Fruit fly (Drosophila melanogaster) Kc167 (cell line): ENCODE results near the gene CG13699.

Experiments used
- Myc ChIP-seq: fragments of >200 bp; optimal IDR thresholded peaks from 2 replicates; lab custom pipeline; 2017; ENCODE audit warnings: missing external identifiers
- Sin3A ChIP-seq: fragments of >200 bp; optimal IDR thresholded peaks from 2 replicates; lab custom pipeline; 2018; ENCODE audit warnings: missing external identifiers
- h ChIP-seq: fragments of >200 bp; optimal IDR thresholded peaks from 3 replicates; lab custom pipeline; 2018; ENCODE audit warnings: missing external identifiers
- insv ChIP-seq: fragments of >200 bp; optimal IDR thresholded peaks from 3 replicates; lab custom pipeline; 2018; ENCODE audit warnings: missing external identifiers
- psq ChIP-seq: fragments of >200 bp; optimal IDR thresholded peaks from 2 replicates; lab custom pipeline; 2017; ENCODE audit warnings: missing external identifiers
- ttk ChIP-seq: sonication (Bioruptor generic); optimal IDR thresholded peaks from 2 replicates; lab custom pipeline; 2017; ENCODE audit warnings: missing external identifiers

CG13699 gene

dm6 chr3L:18162174-18162690 lies at the start of gene CG13699:
Gene CG13699, minus strand, starts transcription at chr3L:18162522.
- no peak for TF ChIP-seq Myc (lab: Kevin White, UChicago)
- no peak for TF ChIP-seq insv (lab: Kevin White, UChicago)
- no peak for TF ChIP-seq Sin3A (lab: Kevin White, UChicago)
- TF ChIP-seq ttk (lab: Kevin White, UChicago), result no peak

- no peak for TF ChIP-seq Sin3A (lab: Kevin White, UChicago)
- TF ChIP-seq insv (lab: Kevin White, UChicago), result no peak
- no peak for TF ChIP-seq ttk (lab: Kevin White, UChicago)
- TF ChIP-seq h (lab: Kevin White, UChicago), result no peak
- TF ChIP-seq Myc (lab: Kevin White, UChicago), result no peak
- TF ChIP-seq psq (lab: Kevin White, UChicago), result no peak
These were observed 43.2 kb upstream of the CG13699 start for dm6 chr3L:18205516-18205915.

dm6 chr3L:18204366-18204765 lies 42.0 kb upstream of the CG13699 start:
- no peak for TF ChIP-seq h (lab: Kevin White, UChicago)
- TF ChIP-seq insv (lab: Kevin White, UChicago), result no peak
- TF ChIP-seq ttk (lab: Kevin White, UChicago), result no peak
- no peak for TF ChIP-seq psq (lab: Kevin White, UChicago)
- TF ChIP-seq Sin3A (lab: Kevin White, UChicago), result no peak
- TF ChIP-seq Myc (lab: Kevin White, UChicago), result no peak

dm6 chr3L:18203949-18204348 lies 41.6 kb upstream of the CG13699 start:
- TF ChIP-seq insv (lab: Kevin White, UChicago) (no peak), ttk (lab: Kevin White, UChicago) (no peak), Myc (lab: Kevin White, UChicago) (no peak), h (lab: Kevin White, UChicago) (no peak), Sin3A (lab: Kevin White, UChicago) (no peak), psq (lab: Kevin White, UChicago) (no peak)

- TF ChIP-seq Myc (lab: Kevin White, UChicago), result no peak
- TF ChIP-seq psq (lab: Kevin White, UChicago), result no peak
- no peak for TF ChIP-seq Sin3A (lab: Kevin White, UChicago)
- no peak for TF ChIP-seq insv (lab: Kevin White, UChicago)
- no peak for TF ChIP-seq ttk (lab: Kevin White, UChicago)
- no peak for TF ChIP-seq h (lab: Kevin White, UChicago)
These were observed 38.9 kb upstream of the CG13699 start, which contains the start of gene CG7320 for dm6 chr3L:18201194-18201593. Gene CG7320, plus strand, starts transcription at chr3L:18201494.

dm6 chr3L:18200164-18200563 lies 37.8 kb upstream of the CG13699 start:
- TF ChIP-seq h (lab: Kevin White, UChicago), result no peak
- no peak for TF ChIP-seq Sin3A (lab: Kevin White, UChicago)
- no peak for TF ChIP-seq Myc (lab: Kevin White, UChicago)
- no peak for TF ChIP-seq ttk (lab: Kevin White, UChicago)
- no peak for TF ChIP-seq psq (lab: Kevin White, UChicago)
- no peak for TF ChIP-seq insv (lab: Kevin White, UChicago)

- TF ChIP-seq insv (lab: Kevin White, UChicago) (no peak), h (lab: Kevin White, UChicago) (no peak), Myc (lab: Kevin White, UChicago) (no peak), ttk (lab: Kevin White, UChicago) (no peak), psq (lab: Kevin White, UChicago) (no peak)
These were observed 36.4 kb upstream of the CG13699 start for dm6 chr3L:18198749-18199148.

dm6 chr3L:18198165-18198564 lies 35.8 kb upstream of the CG13699 start:
- TF ChIP-seq Sin3A (lab: Kevin White, UChicago) (no peak), h (lab: Kevin White, UChicago) (no peak), psq (lab: Kevin White, UChicago) (no peak)

- TF ChIP-seq h (lab: Kevin White, UChicago), result no peak
- no peak for TF ChIP-seq insv (lab: Kevin White, UChicago)
- no peak for TF ChIP-seq ttk (lab: Kevin White, UChicago)
- TF ChIP-seq psq (lab: Kevin White, UChicago), result no peak
- no peak for TF ChIP-seq Myc (lab: Kevin White, UChicago)
- TF ChIP-seq Sin3A (lab: Kevin White, UChicago), result no peak
These were observed 32.8 kb upstream of the CG13699 start for dm6 chr3L:18194998-18195604.

dm6 chr3L:18194323-18194996 lies 32.1 kb upstream of the CG13699 start:
- no peak for TF ChIP-seq ttk (lab: Kevin White, UChicago)
- TF ChIP-seq psq (lab: Kevin White, UChicago), result no peak
- TF ChIP-seq Myc (lab: Kevin White, UChicago), result no peak
- TF ChIP-seq h (lab: Kevin White, UChicago), result no peak
- no peak for TF ChIP-seq insv (lab: Kevin White, UChicago)
- no peak for TF ChIP-seq Sin3A (lab: Kevin White, UChicago)

- TF ChIP-seq insv (lab: Kevin White, UChicago) (no peak), h (lab: Kevin White, UChicago) (no peak), ttk (lab: Kevin White, UChicago) (no peak), Myc (lab: Kevin White, UChicago) (no peak), Sin3A (lab: Kevin White, UChicago) (no peak), psq (lab: Kevin White, UChicago) (no peak)
These were observed 31.3 kb upstream of the CG13699 start for dm6 chr3L:18193642-18194041.
